Fruit fly (Drosophila melanogaster) whole organism, prepupa: ENCODE results near the gene CG4287.
A peak's percentile ranks its signal among the peaks of the same experiment; 100 is the strongest.

Experiments
- Blimp-1 ChIP-seq: fragments of 200-800 bp; sonication (Bioruptor generic); optimal IDR thresholded peaks from 3 replicates; lab custom pipeline; 2017; ENCODE audit warnings: missing biosample characterization, missing genetic modification characterization, mild to moderate bottlenecking, moderate library complexity, missing genetic modification reagents
- CG10631 ChIP-seq: fragments of 200-800 bp; sonication (Bioruptor generic); optimal IDR thresholded peaks from 2 replicates; lab custom pipeline; 2016; ENCODE audit warnings: missing biosample characterization, missing genetic modification characterization
- CG11294 ChIP-seq: fragments of 200-800 bp; sonication (Bioruptor generic); IDR thresholded peaks from 2 replicates; pipeline ENCODE4 v1.3.6; 2022; ENCODE audit warnings: missing biosample characterization, missing genetic modification characterization
- CG15336 ChIP-seq: fragments of 200-800 bp; sonication (Bioruptor generic); IDR thresholded peaks from 2 replicates; pipeline ENCODE4 v1.3.6; 2022; ENCODE audit warnings: missing biosample characterization, missing genetic modification characterization
- CG1621 ChIP-seq: fragments of 200-800 bp; sonication (Bioruptor generic); optimal IDR thresholded peaks from 3 replicates; lab custom pipeline; 2018; ENCODE audit warnings: missing biosample characterization, mild to moderate bottlenecking, missing genetic modification characterization
- CG16779 ChIP-seq: fragments of 200-800 bp; sonication (Bioruptor generic); optimal IDR thresholded peaks from 3 replicates; lab custom pipeline; 2017; ENCODE audit warnings: missing biosample characterization, mild to moderate bottlenecking, missing genetic modification characterization
- CG3032 ChIP-seq: fragments of 200-800 bp; optimal IDR thresholded peaks from 2 replicates; lab custom pipeline; 2019; ENCODE audit warnings: missing biosample characterization, mild to moderate bottlenecking, missing genetic modification characterization, moderate library complexity
- CG31627 ChIP-seq: fragments of 200-800 bp; sonication (Bioruptor generic); optimal IDR thresholded peaks from 3 replicates; lab custom pipeline; 2016; ENCODE audit warnings: missing biosample characterization, missing genetic modification characterization
- CG32006 ChIP-seq: fragments of 200-800 bp; sonication (Bioruptor generic); optimal IDR thresholded peaks from 3 replicates; lab custom pipeline; 2017; ENCODE audit warnings: missing biosample characterization, mild to moderate bottlenecking, missing genetic modification characterization
- CG34406 ChIP-seq: fragments of 200-800 bp; sonication (Bioruptor generic); optimal IDR thresholded peaks from 3 replicates; lab custom pipeline; 2016; ENCODE audit warnings: missing biosample characterization, missing genetic modification characterization
- CG3919 ChIP-seq: fragments of 200-800 bp; sonication (Bioruptor generic); optimal IDR thresholded peaks from 3 replicates; lab custom pipeline; 2016; ENCODE audit warnings: missing biosample characterization, missing genetic modification characterization
- CG4318 ChIP-seq: fragments of 200-800 bp; sonication (Bioruptor generic); optimal IDR thresholded peaks from 3 replicates; lab custom pipeline; 2017; ENCODE audit warnings: missing biosample characterization, mild to moderate bottlenecking, missing genetic modification characterization
- CG6163 ChIP-seq: fragments of 200-800 bp; sonication (Bioruptor generic); IDR thresholded peaks from 3 replicates; pipeline ENCODE4 v1.3.6; 2022; ENCODE audit warnings: missing biosample characterization, missing genetic modification characterization
- CG6276 ChIP-seq: fragments of 200-800 bp; sonication (Bioruptor generic); optimal IDR thresholded peaks from 2 replicates; lab custom pipeline; 2017; ENCODE audit warnings: missing biosample characterization, mild to moderate bottlenecking, missing genetic modification characterization
- CG6808 ChIP-seq: fragments of 200-800 bp; sonication (Bioruptor generic); optimal IDR thresholded peaks from 3 replicates; lab custom pipeline; 2017; ENCODE audit warnings: missing biosample characterization, missing genetic modification characterization, mild to moderate bottlenecking, moderate library complexity, missing genetic modification reagents
- CG7368 ChIP-seq: fragments of 200-800 bp; sonication (Bioruptor generic); optimal IDR thresholded peaks from 3 replicates; lab custom pipeline; 2016; ENCODE audit warnings: missing biosample characterization, missing genetic modification characterization
- CG8119 ChIP-seq: fragments of 200-800 bp; sonication (Bioruptor generic); IDR thresholded peaks from 3 replicates; pipeline ENCODE4 v1.3.6; 2022; ENCODE audit warnings: missing biosample characterization, missing genetic modification characterization
- CG8319 ChIP-seq: fragments of 200-800 bp; sonication (Bioruptor generic); optimal IDR thresholded peaks from 3 replicates; lab custom pipeline; 2016; ENCODE audit warnings: missing biosample characterization, missing genetic modification characterization
- CG8632 ChIP-seq: fragments of 200-800 bp; sonication (Bioruptor generic); optimal IDR thresholded peaks from 3 replicates; lab custom pipeline; 2016; ENCODE audit warnings: missing biosample characterization, missing genetic modification characterization
- Eip75B ChIP-seq: fragments of 200-800 bp; sonication (Bioruptor generic); optimal IDR thresholded peaks from 3 replicates; lab custom pipeline; 2016; ENCODE audit warnings: missing biosample characterization, missing genetic modification characterization
- Eip78C ChIP-seq: fragments of 200-800 bp; sonication (Bioruptor generic); peaks from one replicate; lab custom pipeline; 2016; ENCODE audit warnings: missing biosample characterization, missing genetic modification characterization
- Eip93F ChIP-seq: fragments of 200-800 bp; sonication (Bioruptor generic); optimal IDR thresholded peaks from 2 replicates; lab custom pipeline; 2016; ENCODE audit warnings: missing biosample characterization, mild to moderate bottlenecking, missing genetic modification characterization
- Gug ChIP-seq: fragments of 200-800 bp; sonication (Bioruptor generic); IDR thresholded peaks from 2 replicates; pipeline ENCODE4 v1.3.6; 2022; ENCODE audit warnings: missing biosample characterization, missing genetic modification characterization
- Hr39 ChIP-seq: fragments of 200-800 bp; sonication (Bioruptor generic); optimal IDR thresholded peaks from 2 replicates; lab custom pipeline; 2016; ENCODE audit warnings: missing biosample characterization, missing genetic modification characterization
- Lpt ChIP-seq: fragments of 200-800 bp; sonication (Bioruptor generic); optimal IDR thresholded peaks from 3 replicates; lab custom pipeline; 2016; ENCODE audit warnings: missing biosample characterization, missing genetic modification characterization
- Met ChIP-seq: fragments of 200-800 bp; sonication (Bioruptor generic); optimal IDR thresholded peaks from 3 replicates; lab custom pipeline; 2016; ENCODE audit warnings: missing biosample characterization, missing genetic modification characterization
- Smox ChIP-seq: fragments of 200-800 bp; sonication (Bioruptor generic); optimal IDR thresholded peaks from 3 replicates; lab custom pipeline; 2016; ENCODE audit warnings: missing biosample characterization, missing genetic modification characterization
- Sox102F ChIP-seq: fragments of 200-800 bp; sonication (Bioruptor generic); optimal IDR thresholded peaks from 2 replicates; lab custom pipeline; 2016; ENCODE audit warnings: missing biosample characterization, mild to moderate bottlenecking, missing genetic modification characterization
- Sox14 ChIP-seq: fragments of 200-800 bp; sonication (Bioruptor generic); optimal IDR thresholded peaks from 3 replicates; lab custom pipeline; 2016; ENCODE audit warnings: missing biosample characterization, missing genetic modification characterization
- Sox15 ChIP-seq: fragments of 200-800 bp; sonication (Bioruptor generic); optimal IDR thresholded peaks from 3 replicates; lab custom pipeline; 2016; ENCODE audit warnings: missing biosample characterization, missing genetic modification characterization
- dac ChIP-seq: fragments of 200-800 bp; sonication (Bioruptor generic); optimal IDR thresholded peaks from 2 replicates; lab custom pipeline; 2017; ENCODE audit warnings: missing biosample characterization, mild to moderate bottlenecking, missing genetic modification characterization
- eg ChIP-seq: fragments of 200-800 bp; sonication (Bioruptor generic); IDR thresholded peaks from 3 replicates; pipeline ENCODE4 v1.3.6; 2022; ENCODE audit warnings: missing biosample characterization, missing genetic modification characterization
- fd59A ChIP-seq: fragments of 200-800 bp; sonication (Bioruptor generic); optimal IDR thresholded peaks from 2 replicates; lab custom pipeline; 2017; ENCODE audit warnings: missing biosample characterization, mild to moderate bottlenecking, missing genetic modification characterization, missing genetic modification reagents
- fkh ChIP-seq: fragments of 200-800 bp; sonication (Bioruptor generic); optimal IDR thresholded peaks from 3 replicates; lab custom pipeline; 2017; ENCODE audit warnings: missing biosample characterization, mild to moderate bottlenecking, missing genetic modification characterization, moderate library complexity
- lz ChIP-seq: fragments of 200-800 bp; sonication (Bioruptor generic); optimal IDR thresholded peaks from 3 replicates; lab custom pipeline; 2016; ENCODE audit warnings: missing biosample characterization, missing genetic modification characterization
- net ChIP-seq: fragments of 200-800 bp; sonication (Bioruptor generic); optimal IDR thresholded peaks from 3 replicates; lab custom pipeline; 2016; ENCODE audit warnings: missing biosample characterization, missing genetic modification characterization
- salr ChIP-seq, 2 experiments: fragments of 200-800 bp; sonication (Bioruptor generic); optimal IDR thresholded peaks; 3 replicates each; lab custom pipeline; 2016 to 2018; ENCODE audit warnings: missing biosample characterization in 2 of 2, missing genetic modification characterization in 2 of 2, mild to moderate bottlenecking in 1 of 2
- spab ChIP-seq: fragments of 200-800 bp; sonication (Bioruptor generic); optimal IDR thresholded peaks from 2 replicates; lab custom pipeline; 2017; ENCODE audit warnings: missing biosample characterization, mild to moderate bottlenecking, missing genetic modification characterization, missing genetic modification reagents
- ss ChIP-seq, 2 experiments: fragments of 200-800 bp; sonication (Bioruptor generic); optimal IDR thresholded peaks; 2 replicates in 1 of 2; 3 replicates in 1 of 2; lab custom pipeline; 2017 to 2018; ENCODE audit warnings: mild to moderate bottlenecking in 2 of 2, missing biosample characterization in 2 of 2, missing genetic modification characterization in 2 of 2, moderate library complexity in 1 of 2
- topi ChIP-seq: fragments of 200-800 bp; sonication (Bioruptor generic); optimal IDR thresholded peaks from 3 replicates; lab custom pipeline; 2016; ENCODE audit warnings: missing biosample characterization, missing genetic modification characterization
- vri ChIP-seq: fragments of 200-800 bp; sonication (Bioruptor generic); optimal IDR thresholded peaks from 3 replicates; lab custom pipeline; 2016; ENCODE audit warnings: missing biosample characterization, mild to moderate bottlenecking, missing genetic modification characterization

The CG4287 gene

DNA sequence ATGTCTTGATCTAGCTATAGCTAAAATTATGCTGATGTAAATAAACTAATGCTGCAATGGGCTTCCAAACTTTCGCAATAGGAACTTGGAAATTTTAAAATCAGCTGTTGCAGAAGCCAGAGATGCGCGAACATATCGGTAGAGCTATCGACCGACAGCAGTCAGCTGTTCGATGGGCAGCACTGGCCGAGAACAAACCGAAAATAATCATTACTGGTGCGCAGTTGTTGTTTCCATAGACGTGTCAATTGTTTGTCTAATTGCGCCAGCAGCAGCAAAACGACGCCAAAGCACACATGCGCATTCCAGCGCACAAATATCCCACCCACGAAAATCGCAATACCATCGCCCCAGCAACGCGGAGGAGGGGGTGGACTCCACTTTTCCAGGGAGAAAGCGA is 28.7 kb downstream of the CG4287 start, which contains the start of gene Sap47:
Gene Sap47, plus strand, starts transcription at position 149 of the 400 bp plus-strand sequence.
- no peak for TF ChIP-seq lz
- no peak for TF ChIP-seq spab
- no peak for TF ChIP-seq CG34406 (GFP tag; lab: Kevin White, UChicago)
- 0 out of 3 replicates have a peak, but pooled peaks have one; percentile 11 for TF ChIP-seq eg (GFP tag; lab: Robert Waterston, UW)
- no peak for TF ChIP-seq CG7368 (GFP tag; lab: Kevin White, UChicago)
- peak; percentile 38 for TF ChIP-seq Eip78C (GFP tag; lab: Kevin White, UChicago)
- no peak for TF ChIP-seq Blimp-1 (GFP tag; lab: Kevin White, UChicago)
- peak; percentile 100 for TF ChIP-seq CG6808 (GFP tag; lab: Kevin White, UChicago)
- peak; percentile 71 for TF ChIP-seq fkh
- TF ChIP-seq CG8119 (GFP tag; lab: Robert Waterston, UW) = no peak
- TF ChIP-seq CG11294 = 0 out of 2 replicates have a peak, but pooled peaks have one; percentile 17

DNA sequence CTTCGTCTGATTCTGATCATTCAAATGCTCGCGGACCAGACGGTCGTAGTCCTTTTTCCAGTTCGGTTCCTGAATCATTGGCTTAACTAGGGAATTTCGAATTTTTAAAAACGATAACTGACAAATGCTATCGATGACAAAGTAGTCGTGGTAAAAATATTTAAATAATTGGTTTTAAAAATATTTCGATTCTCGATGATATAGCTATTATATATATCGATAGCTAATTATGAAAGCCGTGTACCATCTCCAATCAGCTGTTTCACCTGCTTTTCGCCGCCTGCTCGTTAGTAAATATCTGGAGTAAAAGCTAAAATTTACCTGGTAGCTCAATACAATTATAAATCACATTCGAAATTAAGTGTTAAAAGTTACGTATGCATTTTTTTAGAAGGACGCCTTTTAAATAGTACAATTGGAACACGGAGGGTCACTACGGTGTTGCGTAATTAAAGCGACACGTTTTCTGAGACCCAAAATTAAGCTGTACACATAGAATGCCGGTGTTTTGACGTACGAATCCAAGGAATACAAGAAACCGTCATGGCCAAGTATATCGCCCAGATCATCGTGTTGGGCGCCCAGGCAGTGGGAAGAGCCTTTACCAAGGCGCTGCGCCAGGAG is 29.9 kb downstream of the CG4287 start, which contains the start of the genes CG5478 and blp:
Gene CG5478, minus strand, starts transcription at position 126 of the 624 bp plus-strand sequence.
Gene blp, plus strand, starts transcription at position 239 of the 624 bp plus-strand sequence.
- TF ChIP-seq CG1621 (tag; lab: Kevin White, UChicago) (no peak), Eip78C (GFP tag; lab: Kevin White, UChicago) (peak; percentile 8), Gug (GFP tag; lab: Robert Waterston, UW) (no peak), CG4318 (GFP tag; lab: Kevin White, UChicago) (no peak), CG8319 (no peak), CG31627 (no peak), Sox14 (GFP tag; lab: Kevin White, UChicago) (no peak), dac (GFP tag; lab: Kevin White, UChicago) (no peak), fkh (peak; percentile 37), lz (no peak), Met (GFP tag; lab: Kevin White, UChicago) (no peak), CG6808 (GFP tag; lab: Kevin White, UChicago) (peak; percentile 73), Eip75B (GFP tag; lab: Kevin White, UChicago) (no peak), fd59A (GFP tag; lab: Kevin White, UChicago) (no peak), vri (GFP tag; lab: Kevin White, UChicago) (no peak), Sox15 (GFP tag; lab: Kevin White, UChicago) (no peak), salr (GFP tag; optimal IDR thresholded peaks at IDR 0.05; lab: Kevin White, UChicago) (no peak)
- TF ChIP-seq, all 60 proteins: peak for 3

DNA sequence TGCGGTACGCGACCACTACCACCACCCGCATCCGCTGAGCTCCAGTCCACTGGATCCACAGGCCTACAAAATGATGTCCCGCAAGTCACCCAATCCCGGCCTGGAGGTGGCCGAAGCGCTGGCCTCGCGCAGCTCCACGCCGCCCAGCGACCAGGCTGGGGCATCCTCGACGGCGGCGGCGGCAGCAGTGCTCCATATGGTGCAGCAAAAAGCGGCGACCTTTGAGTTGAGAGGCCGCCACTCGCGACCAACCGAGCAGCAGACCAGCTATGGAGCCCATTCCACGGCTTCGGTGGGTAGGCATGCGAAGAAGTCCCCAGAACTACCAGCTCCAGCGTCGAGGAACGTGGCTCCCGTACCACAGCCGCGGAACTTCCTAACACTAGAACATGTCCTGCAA is 33.6 kb downstream of the CG4287 start:
- no peak for TF ChIP-seq CG3919 (GFP tag; lab: Kevin White, UChicago)
- no peak for TF ChIP-seq net (GFP tag; lab: Kevin White, UChicago)
- TF ChIP-seq CG34406 (GFP tag; lab: Kevin White, UChicago) = no peak
- TF ChIP-seq Smox = no peak
- no peak for TF ChIP-seq CG11294
- TF ChIP-seq ss (GFP tag; optimal IDR thresholded peaks at IDR 0.05; lab: Kevin White, UChicago) = no peak
- no peak for TF ChIP-seq Hr39
- no peak for TF ChIP-seq CG10631 (GFP tag; lab: Kevin White, UChicago)
- TF ChIP-seq CG8119 (GFP tag; lab: Robert Waterston, UW) = no peak
- TF ChIP-seq CG6163 = no peak
- no peak for TF ChIP-seq CG15336 (GFP tag; lab: Robert Waterston, UW)
- no peak for TF ChIP-seq CG6276
- TF ChIP-seq spab = no peak
- no peak for TF ChIP-seq Gug (GFP tag; lab: Robert Waterston, UW)
- no peak for TF ChIP-seq fkh
- TF ChIP-seq, all 60 proteins: peak for 0

DNA sequence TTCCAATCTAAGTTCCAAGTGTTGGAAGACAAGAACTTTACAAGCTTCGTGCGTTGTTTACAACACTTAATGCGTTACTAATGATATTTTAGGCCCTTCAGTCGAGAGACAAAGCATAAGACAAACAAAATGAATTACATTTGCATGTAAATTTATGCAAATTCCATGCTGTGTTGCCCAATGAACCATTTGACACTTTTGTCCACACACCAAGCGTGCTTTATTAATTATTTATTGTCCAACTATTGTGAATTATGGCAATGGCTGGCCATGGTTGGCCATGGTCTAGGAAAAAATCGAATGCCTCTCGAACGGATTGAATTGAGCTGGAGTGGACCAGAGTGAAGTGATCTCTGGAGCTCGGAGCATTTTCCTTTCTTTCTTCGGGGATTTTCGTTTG is 35.5 kb downstream of the CG4287 start:
- no peak for TF ChIP-seq topi (GFP tag; lab: Kevin White, UChicago)
- TF ChIP-seq Sox102F = no peak
- TF ChIP-seq CG16779 (tag; lab: Kevin White, UChicago) = no peak
- TF ChIP-seq Eip93F (GFP tag; lab: Kevin White, UChicago) = no peak
- TF ChIP-seq Smox = no peak
- TF ChIP-seq CG11294 = no peak
- no peak for TF ChIP-seq Lpt (GFP tag; lab: Kevin White, UChicago)
- TF ChIP-seq CG1621 (tag; lab: Kevin White, UChicago) = no peak
- no peak for TF ChIP-seq lz
- TF ChIP-seq CG32006 (GFP tag; lab: Kevin White, UChicago) = no peak
- TF ChIP-seq CG3032 (tag; lab: Kevin White, UChicago) = no peak
- no peak for TF ChIP-seq CG6163
- no peak for TF ChIP-seq CG15336 (GFP tag; lab: Robert Waterston, UW)
- no peak for TF ChIP-seq CG8632
- TF ChIP-seq CG6276 = no peak
- TF ChIP-seq Sox14 (GFP tag; lab: Kevin White, UChicago) = no peak
